Worm (Caenorhabditis elegans): Measurements from ENCODE around the gene C05D12.7.

ce11 chrII:11459883-11460282, 50.0 kb downstream of the C05D12.7 start:
- TF ChIP-seq syd-9 (tag; optimal IDR thresholded peaks at IDR 0.05), result no peak
- TF ChIP-seq madf-2 (tag; optimal IDR thresholded peaks at IDR 0.05), result no peak
- no peak for TF ChIP-seq unc-55 (GFP tag; optimal IDR thresholded peaks at IDR 0.05)
- no peak for TF ChIP-seq tbx-2 (tag; optimal IDR thresholded peaks at IDR 0.05)
- TF ChIP-seq unc-3 (GFP tag; conservative IDR thresholded peaks at IDR 0.05), result no peak
- TF ChIP-seq unc-3 (tag; optimal IDR thresholded peaks at IDR 0.05), result no peak
- TF ChIP-seq K09A11.1 (tag; optimal IDR thresholded peaks at IDR 0.05; ENCODE audit: insufficient read depth), result no peak
- no peak for TF ChIP-seq ama-1 (optimal IDR thresholded peaks at IDR 0.05)
- no peak for TF ChIP-seq ceh-48 (tag; optimal IDR thresholded peaks at IDR 0.05)
- no peak for TF ChIP-seq rnt-1 (tag; optimal IDR thresholded peaks at IDR 0.05)
